Worm (Caenorhabditis elegans): ENCODE results near the gene scl-6.

Gene scl-6

ce11 chrIV:13051073-13051472 is 17.5 kb upstream of the scl-6 start, which contains the start of gene scl-11:
Gene scl-11 (plus strand): TSS chrIV:13051373.
- no peak for TF ChIP-seq lin-13 (tag; optimal IDR thresholded peaks at IDR 0.05)
- TF ChIP-seq hlh-1 (tag; optimal IDR thresholded peaks at IDR 0.05) = no peak
- TF ChIP-seq nhr-237 (tag; optimal IDR thresholded peaks at IDR 0.05) = no peak
- no peak for TF ChIP-seq ztf-11 (tag; optimal IDR thresholded peaks at IDR 0.05)

ce11 chrIV:13052568-13052967 is 16.0 kb upstream of the scl-6 start, which contains the start of gene F49E11.7:
Gene F49E11.7 (plus strand): TSS chrIV:13052868.
- TF ChIP-seq ceh-83 (GFP tag; optimal IDR thresholded peaks at IDR 0.05) = no peak
- no peak for TF ChIP-seq nhr-12 (tag; optimal IDR thresholded peaks at IDR 0.05)
- TF ChIP-seq hlh-1 (tag; optimal IDR thresholded peaks at IDR 0.05) = no peak
- no peak for TF ChIP-seq drap-1 (GFP tag; optimal IDR thresholded peaks at IDR 0.05)
- TF ChIP-seq mab-5 (tag; optimal IDR thresholded peaks at IDR 0.05) = no peak
- no peak for TF ChIP-seq lsy-2 (tag; optimal IDR thresholded peaks at IDR 0.05)
- TF ChIP-seq sem-2 (GFP tag; optimal IDR thresholded peaks at IDR 0.05) = no peak
- TF ChIP-seq ceh-39 (tag; optimal IDR thresholded peaks at IDR 0.05) = no peak
- TF ChIP-seq snpc-4 (tag; optimal IDR thresholded peaks at IDR 0.05) = no peak
- no peak for TF ChIP-seq cnd-1 (tag; optimal IDR thresholded peaks at IDR 0.05)
- TF ChIP-seq flh-1 (GFP tag; optimal IDR thresholded peaks at IDR 0.05) = no peak
- no peak for TF ChIP-seq tbx-8 (GFP tag; optimal IDR thresholded peaks at IDR 0.05)
- no peak for TF ChIP-seq nhr-28 (tag; optimal IDR thresholded peaks at IDR 0.05)
- TF ChIP-seq ztf-11 (tag; optimal IDR thresholded peaks at IDR 0.05) = no peak
- no peak for TF ChIP-seq ces-1 (GFP tag; optimal IDR thresholded peaks at IDR 0.05)
- no peak for TF ChIP-seq ceh-43 (GFP tag; optimal IDR thresholded peaks at IDR 0.05)
- TF ChIP-seq pha-4 (tag; optimal IDR thresholded peaks at IDR 0.05) = no peak

ce11 chrIV:13056026-13056425 is 12.5 kb upstream of the scl-6 start, which contains the start of gene scl-1:
Gene scl-1 (plus strand): TSS chrIV:13056326.
- TF ChIP-seq blmp-1 (tag; optimal IDR thresholded peaks at IDR 0.05) (no peak), ztf-11 (tag; optimal IDR thresholded peaks at IDR 0.05) (no peak), snpc-4 (tag; optimal IDR thresholded peaks at IDR 0.05) (no peak), nhr-237 (tag; optimal IDR thresholded peaks at IDR 0.05) (no peak), ceh-39 (tag; optimal IDR thresholded peaks at IDR 0.05) (no peak), elt-3 (tag; optimal IDR thresholded peaks at IDR 0.05) (no peak), tbx-8 (GFP tag; optimal IDR thresholded peaks at IDR 0.05) (no peak), unc-120 (tag; optimal IDR thresholded peaks at IDR 0.05; ENCODE audit: poor library complexity, severe bottlenecking) (no peak), mep-1 (tag; optimal IDR thresholded peaks at IDR 0.05) (no peak), hlh-1 (tag; optimal IDR thresholded peaks at IDR 0.05) (no peak), mab-5 (tag; optimal IDR thresholded peaks at IDR 0.05) (no peak), mls-2 (tag; optimal IDR thresholded peaks at IDR 0.05) (no peak), flh-1 (GFP tag; optimal IDR thresholded peaks at IDR 0.05) (no peak), nhr-12 (tag; optimal IDR thresholded peaks at IDR 0.05) (no peak), ceh-83 (GFP tag; optimal IDR thresholded peaks at IDR 0.05) (no peak), sem-2 (GFP tag; optimal IDR thresholded peaks at IDR 0.05) (no peak)

- no peak for TF ChIP-seq unc-120 (tag; optimal IDR thresholded peaks at IDR 0.05; ENCODE audit: poor library complexity, severe bottlenecking)
- no peak for TF ChIP-seq ceh-83 (GFP tag; optimal IDR thresholded peaks at IDR 0.05)
- no peak for TF ChIP-seq lin-13 (tag; optimal IDR thresholded peaks at IDR 0.05)
- TF ChIP-seq elt-3 (tag; optimal IDR thresholded peaks at IDR 0.05) = no peak
- TF ChIP-seq cnd-1 (tag; optimal IDR thresholded peaks at IDR 0.05) = no peak
- TF ChIP-seq sptf-1 (tag; optimal IDR thresholded peaks at IDR 0.05) = no peak
Measured at ce11 chrIV:13057418-13057817, 11.1 kb upstream of the scl-6 start, which contains the start of gene scl-2. Gene scl-2 (plus strand): TSS chrIV:13057710.

ce11 chrIV:13059284-13059683 is 9.3 kb upstream of the scl-6 start, which contains the start of gene scl-3:
Gene scl-3 (plus strand): TSS chrIV:13059584.
- TF ChIP-seq drap-1 (GFP tag; optimal IDR thresholded peaks at IDR 0.05) (no peak), blmp-1 (tag; optimal IDR thresholded peaks at IDR 0.05) (no peak), sem-2 (GFP tag; optimal IDR thresholded peaks at IDR 0.05) (no peak), ceh-43 (GFP tag; optimal IDR thresholded peaks at IDR 0.05) (no peak), ces-1 (GFP tag; optimal IDR thresholded peaks at IDR 0.05) (no peak), flh-1 (GFP tag; optimal IDR thresholded peaks at IDR 0.05) (no peak), unc-62 (GFP tag; optimal IDR thresholded peaks at IDR 0.05) (no peak), mep-1 (tag; optimal IDR thresholded peaks at IDR 0.05) (no peak)

ce11 chrIV:13063714-13064113 is 4.8 kb upstream of the scl-6 start, which contains the start of gene scl-5:
Gene scl-5 (plus strand): TSS chrIV:13064014.
- TF ChIP-seq blmp-1 (tag; optimal IDR thresholded peaks at IDR 0.05) = no peak
- no peak for TF ChIP-seq nhr-28 (tag; optimal IDR thresholded peaks at IDR 0.05)
- TF ChIP-seq hlh-1 (tag; optimal IDR thresholded peaks at IDR 0.05) = no peak
- TF ChIP-seq drap-1 (GFP tag; optimal IDR thresholded peaks at IDR 0.05) = no peak
- no peak for TF ChIP-seq elt-3 (tag; optimal IDR thresholded peaks at IDR 0.05)
- no peak for TF ChIP-seq flh-1 (GFP tag; optimal IDR thresholded peaks at IDR 0.05)
- TF ChIP-seq unc-39 (tag; optimal IDR thresholded peaks at IDR 0.05) = no peak
- no peak for TF ChIP-seq pha-4 (tag; optimal IDR thresholded peaks at IDR 0.05)
- no peak for TF ChIP-seq cnd-1 (tag; optimal IDR thresholded peaks at IDR 0.05)
- no peak for TF ChIP-seq lin-32 (GFP tag; optimal IDR thresholded peaks at IDR 0.05)
- TF ChIP-seq sptf-1 (tag; optimal IDR thresholded peaks at IDR 0.05) = no peak
- no peak for TF ChIP-seq ceh-83 (GFP tag; optimal IDR thresholded peaks at IDR 0.05)
- TF ChIP-seq ztf-11 (tag; optimal IDR thresholded peaks at IDR 0.05) = no peak
- no peak for TF ChIP-seq nhr-12 (tag; optimal IDR thresholded peaks at IDR 0.05)
- TF ChIP-seq elt-1 (tag; optimal IDR thresholded peaks at IDR 0.05; ENCODE audit: borderline replicate concordance, insufficient read depth) = no peak
- no peak for TF ChIP-seq unc-62 (GFP tag; optimal IDR thresholded peaks at IDR 0.05)
- TF ChIP-seq bed-3 (GFP tag; optimal IDR thresholded peaks at IDR 0.05) = no peak
- TF ChIP-seq tbx-8 (GFP tag; optimal IDR thresholded peaks at IDR 0.05) = no peak
- no peak for TF ChIP-seq lin-13 (tag; optimal IDR thresholded peaks at IDR 0.05)
- TF ChIP-seq mep-1 (tag; optimal IDR thresholded peaks at IDR 0.05) = no peak
